Fruit fly (Drosophila melanogaster): Measurements from ENCODE around the gene CG14683.
A peak's percentile ranks its signal among the peaks of the same experiment; 100 is the strongest.

CG14683 gene

DNA sequence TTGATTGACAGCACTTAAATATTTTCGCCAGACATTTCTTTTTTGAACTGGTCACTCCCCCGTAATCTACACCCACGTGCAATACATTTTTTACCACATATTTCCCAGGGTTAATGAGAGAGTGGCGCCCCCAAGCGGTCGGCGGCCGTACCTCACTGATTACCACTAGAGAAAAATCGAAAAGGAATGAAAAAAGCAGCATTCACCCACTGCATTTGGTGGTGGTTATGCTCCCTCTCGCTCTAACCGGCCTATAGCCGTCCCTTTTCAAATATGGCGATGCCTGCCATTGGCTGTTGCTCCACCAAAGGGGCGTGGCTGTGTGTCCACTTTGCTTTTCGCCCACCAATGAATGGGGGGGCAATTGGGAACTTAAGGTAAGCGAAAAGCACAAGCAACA lies 31.5 kb upstream of the CG14683 start (continued):
- TF ChIP-seq Sry-β (GFP tag; optimal IDR thresholded peaks at IDR 0.05) (peak; percentile 31), sim (GFP tag; IDR thresholded peaks at IDR 0.05) (peak; percentile 51; the same call in 1 of the 2 replicates), CoRest (tag; optimal IDR thresholded peaks at IDR 0.05) (peak; percentile 65), ewg (GFP tag; optimal IDR thresholded peaks at IDR 0.05) (peak; percentile 46), CG17829 (tag; optimal IDR thresholded peaks at IDR 0.05) (peak; percentile 68), CG16813 (GFP tag; IDR thresholded peaks at IDR 0.05; ENCODE audit: partially characterized antibody) (peak; percentile 15; the same call in 1 of the 3 replicates), tgo (GFP tag; IDR thresholded peaks at IDR 0.05) (peak; percentile 44), repo (GFP tag; optimal IDR thresholded peaks at IDR 0.05) (peak; percentile 59), fru (optimal IDR thresholded peaks at IDR 0.05) (no peak), Ptx1 (GFP tag; IDR thresholded peaks at IDR 0.05) (no peak), run (tag; optimal IDR thresholded peaks at IDR 0.05) (peak; percentile 16), rib (GFP tag; IDR thresholded peaks at IDR 0.05) (0 out of 2 replicates have a peak, but pooled peaks have one; percentile 57), CG2129 (GFP tag; IDR thresholded peaks at IDR 0.05; ENCODE audit: partially characterized antibody) (no peak), aop (GFP tag; IDR thresholded peaks at IDR 0.05) (no peak), lov (optimal IDR thresholded peaks at IDR 0.05) (no peak), lov (GFP tag; IDR thresholded peaks at IDR 0.05) (peak; percentile 89; the same call in 2 of the 3 replicates), CG33213 (GFP tag; optimal IDR thresholded peaks at IDR 0.05) (no peak), CG15696 (tag; optimal IDR thresholded peaks at IDR 0.05) (peak; percentile 46), CG2116 (GFP tag; optimal IDR thresholded peaks at IDR 0.05) (peak; percentile 28), fd64A (GFP tag; optimal IDR thresholded peaks at IDR 0.05) (peak; percentile 56), toy (GFP tag; IDR thresholded peaks at IDR 0.05) (no peak), Dref (GFP tag; IDR thresholded peaks at IDR 0.05) (no peak), CG15011 (GFP tag; optimal IDR thresholded peaks at IDR 0.05) (no peak), nmo (GFP tag; optimal IDR thresholded peaks at IDR 0.05) (peak; percentile 29), Hmr (GFP tag; optimal IDR thresholded peaks at IDR 0.05) (peak; percentile 54), Hmx (GFP tag; optimal IDR thresholded peaks at IDR 0.05) (no peak), CG14860 (GFP tag; IDR thresholded peaks at IDR 0.05; ENCODE audit: partially characterized antibody) (no peak), Bgb (GFP tag; IDR thresholded peaks at IDR 0.05; ENCODE audit: partially characterized antibody) (peak; percentile 9; the same call in 1 of the 2 replicates), Doc3 (GFP tag; IDR thresholded peaks at IDR 0.05; ENCODE audit: partially characterized antibody) (no peak), cato (GFP tag; optimal IDR thresholded peaks at IDR 0.05; ENCODE audit: borderline replicate concordance) (no peak), Meics (GFP tag; optimal IDR thresholded peaks at IDR 0.05) (peak; percentile 58), Chrac-16 (GFP tag; optimal IDR thresholded peaks at IDR 0.05) (peak; percentile 45), oc (tag; optimal IDR thresholded peaks at IDR 0.05) (peak; percentile 74), ATbp (GFP tag; optimal IDR thresholded peaks at IDR 0.05) (peak; percentile 69), sens-2 (GFP tag; IDR thresholded peaks at IDR 0.05) (0 out of 2 replicates have a peak, but pooled peaks have one; percentile 47), CG12299 (tag; optimal IDR thresholded peaks at IDR 0.05) (no peak), tna (GFP tag; IDR thresholded peaks at IDR 0.05; ENCODE audit: partially characterized antibody) (no peak), ci (GFP tag; IDR thresholded peaks at IDR 0.05) (peak; percentile 90), CG15514 (GFP tag; optimal IDR thresholded peaks at IDR 0.05) (peak; percentile 33), Ada2b (GFP tag; IDR thresholded peaks at IDR 0.05) (0 out of 2 replicates have a peak, but pooled peaks have one; percentile 34), psq (GFP tag; optimal IDR thresholded peaks at IDR 0.05) (peak; percentile 25), hkb (optimal IDR thresholded peaks at IDR 0.05) (no peak), hkb (GFP tag; IDR thresholded peaks at IDR 0.05) (peak; percentile 72), CG6254 (GFP tag; optimal IDR thresholded peaks at IDR 0.05) (peak; percentile 83), HLH3B (GFP tag; IDR thresholded peaks at IDR 0.05) (peak; percentile 49; the same call in 1 of the 2 replicates), Side (GFP tag; optimal IDR thresholded peaks at IDR 0.05) (peak; percentile 69), CG11560 (tag; IDR thresholded peaks at IDR 0.05) (no peak), CG6765 (GFP tag; optimal IDR thresholded peaks at IDR 0.05) (peak; percentile 15), maf-S (GFP tag; optimal IDR thresholded peaks at IDR 0.05) (no peak), Atf3 (GFP tag; optimal IDR thresholded peaks at IDR 0.05) (peak; percentile 46), Ssrp (tag; optimal IDR thresholded peaks at IDR 0.05) (no peak)

Data from whole organism, embryonic.